Worm (Caenorhabditis elegans): ENCODE results near the gene pgp-5.

pgp-5 gene

ce11 chrX:10859211-10859610, at the start of gene pgp-5:
pgp-5 (minus strand) TSS chrX:10859297.
- TF ChIP-seq fkh-2 (tag; optimal IDR thresholded peaks at IDR 0.05) (no peak), hmg-11 (tag; optimal IDR thresholded peaks at IDR 0.05) (no peak), pqm-1 (tag; optimal IDR thresholded peaks at IDR 0.05) (no peak), ztf-4 (tag; optimal IDR thresholded peaks at IDR 0.05) (no peak), lin-39 (tag; optimal IDR thresholded peaks at IDR 0.05) (no peak)

ce11 chrX:10907418-10907817, 48.3 kb upstream of the pgp-5 start:
- TF ChIP-seq egl-5 (tag; optimal IDR thresholded peaks at IDR 0.05): peak; percentile 63
- TF ChIP-seq jun-1 (tag; optimal IDR thresholded peaks at IDR 0.05): no peak

- TF ChIP-seq nhr-23 (tag; optimal IDR thresholded peaks at IDR 0.05): peak; percentile 16
- TF ChIP-seq elt-2 (tag; optimal IDR thresholded peaks at IDR 0.05): peak; percentile 27
- no peak for TF ChIP-seq nhr-76 (tag; optimal IDR thresholded peaks at IDR 0.05)
- no peak for TF ChIP-seq zag-1 (tag; optimal IDR thresholded peaks at IDR 0.05)
- no peak for TF ChIP-seq ZK546.5 (tag; optimal IDR thresholded peaks at IDR 0.05)
- TF ChIP-seq nhr-67 (tag; optimal IDR thresholded peaks at IDR 0.05): no peak
- TF ChIP-seq unc-62 (GFP tag; optimal IDR thresholded peaks at IDR 0.05): no peak
- no peak for TF ChIP-seq egl-5 (tag; optimal IDR thresholded peaks at IDR 0.05)
Measured at ce11 chrX:10903416-10903815, 44.3 kb upstream of the pgp-5 start.

ce11 chrX:10902723-10903322, 43.7 kb upstream of the pgp-5 start, which contains the start of gene acbp-3:
acbp-3 (plus strand) TSS chrX:10903272.
- TF ChIP-seq zag-1 (tag; optimal IDR thresholded peaks at IDR 0.05) (no peak), nhr-23 (tag; optimal IDR thresholded peaks at IDR 0.05) (peak; percentile 84)

- TF ChIP-seq pqm-1 (tag; optimal IDR thresholded peaks at IDR 0.05) (peak; percentile 92), ztf-4 (tag; optimal IDR thresholded peaks at IDR 0.05) (no peak), nhr-11 (tag; optimal IDR thresholded peaks at IDR 0.05) (no peak), nhr-28 (tag; optimal IDR thresholded peaks at IDR 0.05) (no peak), elt-2 (tag; optimal IDR thresholded peaks at IDR 0.05) (peak; percentile 90), jun-1 (tag; optimal IDR thresholded peaks at IDR 0.05) (peak; percentile 31), nhr-237 (tag; optimal IDR thresholded peaks at IDR 0.05) (no peak), unc-62 (GFP tag; optimal IDR thresholded peaks at IDR 0.05) (no peak), mml-1 (tag; optimal IDR thresholded peaks at IDR 0.05) (no peak), fkh-10 (GFP tag; optimal IDR thresholded peaks at IDR 0.05) (no peak), pha-4 (tag; optimal IDR thresholded peaks at IDR 0.05) (peak; percentile 16)
Measured at ce11 chrX:10901766-10902165, 42.7 kb upstream of the pgp-5 start.

ce11 chrX:10900952-10901351, 41.9 kb upstream of the pgp-5 start:
- TF ChIP-seq nhr-23 (tag; optimal IDR thresholded peaks at IDR 0.05): no peak
- no peak for TF ChIP-seq elt-1 (tag; optimal IDR thresholded peaks at IDR 0.05)
- no peak for TF ChIP-seq skn-1 (tag; optimal IDR thresholded peaks at IDR 0.05)
- TF ChIP-seq nhr-67 (tag; optimal IDR thresholded peaks at IDR 0.05): no peak
- no peak for TF ChIP-seq mml-1 (tag; optimal IDR thresholded peaks at IDR 0.05)
- TF ChIP-seq nhr-77 (tag; optimal IDR thresholded peaks at IDR 0.05): no peak
- peak; percentile 39 for TF ChIP-seq mdl-1 (tag; optimal IDR thresholded peaks at IDR 0.05)
- TF ChIP-seq aly-2 (tag; optimal IDR thresholded peaks at IDR 0.05): no peak
- TF ChIP-seq sea-2 (GFP tag; optimal IDR thresholded peaks at IDR 0.05): no peak
- no peak for TF ChIP-seq ZK546.5 (tag; optimal IDR thresholded peaks at IDR 0.05)
- no peak for TF ChIP-seq unc-39 (tag; optimal IDR thresholded peaks at IDR 0.05)
- no peak for TF ChIP-seq elt-2 (tag; optimal IDR thresholded peaks at IDR 0.05)
- TF ChIP-seq egl-5 (tag; optimal IDR thresholded peaks at IDR 0.05): peak; percentile 81
- TF ChIP-seq ztf-4 (tag; optimal IDR thresholded peaks at IDR 0.05): no peak
- TF ChIP-seq snpc-4 (tag; optimal IDR thresholded peaks at IDR 0.05): peak; percentile 28
- TF ChIP-seq nhr-76 (tag; optimal IDR thresholded peaks at IDR 0.05): no peak
- TF ChIP-seq egl-27 (tag; optimal IDR thresholded peaks at IDR 0.05): no peak
- no peak for TF ChIP-seq ama-1 (optimal IDR thresholded peaks at IDR 0.05)
- no peak for TF ChIP-seq R02D3.7 (tag; optimal IDR thresholded peaks at IDR 0.05)
- peak; percentile 6 for TF ChIP-seq nhr-43 (tag; optimal IDR thresholded peaks at IDR 0.05; ENCODE audit: poor library complexity, severe bottlenecking)
- no peak for TF ChIP-seq unc-62 (GFP tag; optimal IDR thresholded peaks at IDR 0.05)
- no peak for TF ChIP-seq fos-1 (tag; optimal IDR thresholded peaks at IDR 0.05)
- peak; percentile 33 for TF ChIP-seq lin-15B (tag; optimal IDR thresholded peaks at IDR 0.05)
- TF ChIP-seq pqm-1 (tag; optimal IDR thresholded peaks at IDR 0.05): no peak
- TF ChIP-seq fkh-10 (GFP tag; optimal IDR thresholded peaks at IDR 0.05): peak; percentile 48
- no peak for TF ChIP-seq daf-12 (tag; optimal IDR thresholded peaks at IDR 0.05)
- peak; percentile 23 for TF ChIP-seq pha-4 (tag; optimal IDR thresholded peaks at IDR 0.05)
- peak; percentile 11 for TF ChIP-seq lsy-12 (tag; optimal IDR thresholded peaks at IDR 0.05)
- no peak for TF ChIP-seq nhr-237 (tag; optimal IDR thresholded peaks at IDR 0.05)
- peak; percentile 6 for TF ChIP-seq ceh-28 (tag; optimal IDR thresholded peaks at IDR 0.05)
- peak; percentile 64 for TF ChIP-seq lin-39 (tag; optimal IDR thresholded peaks at IDR 0.05)
- TF ChIP-seq hmg-11 (tag; optimal IDR thresholded peaks at IDR 0.05): peak; percentile 11
- TF ChIP-seq jun-1 (tag; optimal IDR thresholded peaks at IDR 0.05): no peak
- no peak for TF ChIP-seq nhr-11 (tag; optimal IDR thresholded peaks at IDR 0.05)
- no peak for TF ChIP-seq ceh-82 (tag; optimal IDR thresholded peaks at IDR 0.05)
- TF ChIP-seq ceh-16 (tag; optimal IDR thresholded peaks at IDR 0.05): no peak
- TF ChIP-seq elt-3 (tag; optimal IDR thresholded peaks at IDR 0.05): no peak

All from whole organism, L3 larva.